Worm (Caenorhabditis elegans) whole organism, L1 larva: ENCODE results near the gene col-149.

ENCODE experiments used
- C16A3.4 ChIP-seq: fragments of 150-350 bp; optimal IDR thresholded peaks from 2 replicates; lab custom pipeline; 2014; ENCODE audit warnings: missing biosample characterization, missing genetic modification characterization
- C34B4.2 ChIP-seq: sonication (generic microtip); optimal IDR thresholded peaks from 2 replicates; lab custom pipeline; 2017; ENCODE audit warnings: mild to moderate bottlenecking, missing genetic modification characterization, missing compliant biosample characterization
- Y116A8C.19 ChIP-seq: sonication (generic microtip); optimal IDR thresholded peaks from 2 replicates; lab custom pipeline; 2016; ENCODE audit warnings: missing compliant biosample characterization, missing genetic modification characterization, borderline replicate concordance
- ama-1 ChIP-seq: fragments of 150-350 bp; optimal IDR thresholded peaks from 2 replicates; lab custom pipeline; 2014
- blmp-1 ChIP-seq: fragments of 150-350 bp; optimal IDR thresholded peaks from 2 replicates; lab custom pipeline; 2014; ENCODE audit warnings: missing biosample characterization, missing genetic modification characterization
- ceh-82 ChIP-seq, 3 experiments: fragments of 150-350 bp in 1 of 3; sonication (generic microtip) in 2 of 3; optimal IDR thresholded peaks; 2 replicates each; lab custom pipeline; 2014 to 2017; ENCODE audit warnings: missing biosample characterization in 3 of 3, missing genetic modification characterization in 3 of 3
- ceh-90 ChIP-seq: sonication (generic microtip); optimal IDR thresholded peaks from 2 replicates; lab custom pipeline; 2016; ENCODE audit warnings: missing genetic modification characterization, missing compliant biosample characterization
- dpl-1 ChIP-seq, 3 experiments: fragments of 150-350 bp in 2 of 3; sonication (generic microtip) in 1 of 3; optimal IDR thresholded peaks; 2 replicates each; lab custom pipeline; 2014 to 2017; ENCODE audit warnings: missing biosample characterization in 3 of 3, missing genetic modification characterization in 3 of 3, missing genetic modification reagents in 3 of 3
- dsc-1 ChIP-seq: sonication (generic microtip); optimal IDR thresholded peaks from 2 replicates; lab custom pipeline; 2016; ENCODE audit warnings: mild to moderate bottlenecking, missing genetic modification characterization, missing compliant biosample characterization
- efl-1 ChIP-seq, 4 experiments: fragments of 150-350 bp; optimal IDR thresholded peaks in 3 of 4; peaks in 1 of 4; 1 replicate in 1 of 4; 2 replicates in 3 of 4; lab custom pipeline; 2014; ENCODE audit warnings: missing biosample characterization in 2 of 4, missing genetic modification characterization in 2 of 4, missing genetic modification reagents in 2 of 4
- efl-3 ChIP-seq: fragments of 200-800 bp; sonication (Bioruptor generic); optimal IDR thresholded peaks from 2 replicates; lab custom pipeline; 2018; ENCODE audit warnings: mild to moderate bottlenecking, missing genetic modification characterization, missing compliant biosample characterization
- ets-5 ChIP-seq: fragments of 200-800 bp; sonication (Bioruptor generic); IDR thresholded peaks from 2 replicates; pipeline ENCODE4 v1.3.6; 2022; ENCODE audit warnings: missing genetic modification characterization, missing compliant biosample characterization
- fkh-4 ChIP-seq: sonication (generic microtip); optimal IDR thresholded peaks from 2 replicates; lab custom pipeline; 2016; ENCODE audit warnings: missing compliant biosample characterization, missing genetic modification characterization, borderline replicate concordance
- fkh-8 ChIP-seq: sonication (generic microtip); optimal IDR thresholded peaks from 2 replicates; lab custom pipeline; 2016; ENCODE audit warnings: mild to moderate bottlenecking, missing genetic modification characterization, missing compliant biosample characterization
- grh-1 ChIP-seq: fragments of 200-800 bp; sonication (Bioruptor generic); IDR thresholded peaks from 2 replicates; pipeline ENCODE4 v1.3.6; 2022; ENCODE audit warnings: missing genetic modification reagents, missing genetic modification characterization, missing compliant biosample characterization
- hlh-4 ChIP-seq: sonication (generic microtip); optimal IDR thresholded peaks from 2 replicates; lab custom pipeline; 2016; ENCODE audit warnings: mild to moderate bottlenecking, missing genetic modification characterization, missing compliant biosample characterization
- irx-1 ChIP-seq: sonication (generic microtip); optimal IDR thresholded peaks from 2 replicates; lab custom pipeline; 2016; ENCODE audit warnings: missing genetic modification characterization, missing compliant biosample characterization
- lin-14 ChIP-seq: fragments of 200-800 bp; sonication (Bioruptor generic); optimal IDR thresholded peaks from 2 replicates; lab custom pipeline; 2018; ENCODE audit warnings: mild to moderate bottlenecking, missing genetic modification characterization, moderate library complexity, missing compliant biosample characterization
- lir-3 ChIP-seq: sonication (generic microtip); optimal IDR thresholded peaks from 2 replicates; lab custom pipeline; 2016; ENCODE audit warnings: mild to moderate bottlenecking, missing genetic modification characterization, moderate library complexity, missing compliant biosample characterization; ENCODE audit not compliant: poor library complexity
- lsy-2 ChIP-seq, 2 experiments: fragments of 150-350 bp; optimal IDR thresholded peaks; 2 replicates each; lab custom pipeline; 2014; ENCODE audit warnings: missing biosample characterization in 2 of 2, missing genetic modification characterization in 2 of 2
- mab-9 ChIP-seq: fragments of 200-800 bp; sonication (Bioruptor generic); IDR thresholded peaks from 2 replicates; pipeline ENCODE4 v1.3.6; 2022; ENCODE audit warnings: missing genetic modification reagents, missing genetic modification characterization, missing compliant biosample characterization
- mef-2 ChIP-seq: fragments of 150-350 bp; optimal IDR thresholded peaks from 2 replicates; lab custom pipeline; 2014; ENCODE audit warnings: missing biosample characterization, missing genetic modification characterization
- mep-1 ChIP-seq: fragments of 150-350 bp; optimal IDR thresholded peaks from 2 replicates; lab custom pipeline; 2014; ENCODE audit warnings: missing biosample characterization, missing genetic modification characterization
- nhr-19 ChIP-seq: fragments of 200-800 bp; sonication (Bioruptor generic); conservative IDR thresholded peaks from 2 replicates; pipeline ENCODE4 v1.3.6; 2022; ENCODE audit warnings: missing genetic modification characterization, missing compliant biosample characterization
- nhr-20 ChIP-seq: sonication (generic microtip); optimal IDR thresholded peaks from 2 replicates; lab custom pipeline; 2016; ENCODE audit warnings: mild to moderate bottlenecking, missing genetic modification characterization, missing compliant biosample characterization
- nhr-237 ChIP-seq: fragments of 150-350 bp; optimal IDR thresholded peaks from 2 replicates; lab custom pipeline; 2014; ENCODE audit warnings: missing biosample characterization, missing genetic modification characterization
- nhr-71 ChIP-seq: sonication (generic microtip); optimal IDR thresholded peaks from 2 replicates; lab custom pipeline; 2016; ENCODE audit warnings: mild to moderate bottlenecking, missing genetic modification characterization, moderate library complexity, missing compliant biosample characterization
- nhr-76 ChIP-seq: sonication (generic microtip); optimal IDR thresholded peaks from 2 replicates; lab custom pipeline; 2017; ENCODE audit warnings: missing biosample characterization, missing genetic modification characterization
- nhr-77 ChIP-seq: fragments of 150-350 bp; optimal IDR thresholded peaks from 2 replicates; lab custom pipeline; 2014; ENCODE audit warnings: missing biosample characterization, missing genetic modification characterization
- nhr-85 ChIP-seq: sonication (generic microtip); peaks from one replicate; lab custom pipeline; 2016; ENCODE audit warnings: missing genetic modification characterization, inconsistent platforms, missing compliant biosample characterization
- snpc-4 ChIP-seq: fragments of 150-350 bp; optimal IDR thresholded peaks from 2 replicates; lab custom pipeline; 2014; ENCODE audit warnings: missing biosample characterization, missing genetic modification characterization
- snu-23 ChIP-seq: sonication (generic microtip); optimal IDR thresholded peaks from 2 replicates; lab custom pipeline; 2016; ENCODE audit warnings: missing genetic modification characterization, missing compliant biosample characterization
- sox-4 ChIP-seq: sonication (generic microtip); optimal IDR thresholded peaks from 2 replicates; lab custom pipeline; 2016; ENCODE audit warnings: missing genetic modification characterization, missing compliant biosample characterization
- tbx-2 ChIP-seq: sonication (generic microtip); optimal IDR thresholded peaks from 2 replicates; lab custom pipeline; 2016; ENCODE audit warnings: missing genetic modification characterization, missing compliant biosample characterization
- tlp-1 ChIP-seq: fragments of 150-350 bp; optimal IDR thresholded peaks from 2 replicates; lab custom pipeline; 2014; ENCODE audit warnings: missing biosample characterization, missing genetic modification characterization
- unc-130 ChIP-seq: fragments of 150-350 bp; optimal IDR thresholded peaks from 2 replicates; lab custom pipeline; 2017; ENCODE audit warnings: missing biosample characterization, missing genetic modification characterization, inconsistent platforms
- unc-62 ChIP-seq: fragments of 150-350 bp; optimal IDR thresholded peaks from 2 replicates; lab custom pipeline; 2014; ENCODE audit warnings: missing biosample characterization, missing genetic modification reagents, missing genetic modification characterization
- unc-86 ChIP-seq: sonication (generic microtip); optimal IDR thresholded peaks from 2 replicates; lab custom pipeline; 2016; ENCODE audit warnings: missing genetic modification characterization, missing compliant biosample characterization
- unc-98 ChIP-seq: fragments of 200-800 bp; sonication (Bioruptor generic); IDR thresholded peaks from 2 replicates; pipeline ENCODE4 v1.3.6; 2022; ENCODE audit warnings: missing genetic modification characterization, missing compliant biosample characterization
- vab-15 ChIP-seq: sonication (generic microtip); optimal IDR thresholded peaks from 2 replicates; lab custom pipeline; 2017; ENCODE audit warnings: missing genotype, mild to moderate bottlenecking, missing genetic modification characterization, missing compliant biosample characterization
- ztf-11 ChIP-seq, 2 experiments: sonication (generic microtip); optimal IDR thresholded peaks; 2 replicates each; lab custom pipeline; 2016 to 2017; ENCODE audit warnings: missing genetic modification characterization in 2 of 2, missing biosample characterization in 1 of 2, missing compliant biosample characterization in 1 of 2
- ztf-4 ChIP-seq: fragments of 150-350 bp; optimal IDR thresholded peaks from 2 replicates; lab custom pipeline; 2014; ENCODE audit warnings: missing biosample characterization, missing genetic modification characterization

Gene col-149

DNA sequence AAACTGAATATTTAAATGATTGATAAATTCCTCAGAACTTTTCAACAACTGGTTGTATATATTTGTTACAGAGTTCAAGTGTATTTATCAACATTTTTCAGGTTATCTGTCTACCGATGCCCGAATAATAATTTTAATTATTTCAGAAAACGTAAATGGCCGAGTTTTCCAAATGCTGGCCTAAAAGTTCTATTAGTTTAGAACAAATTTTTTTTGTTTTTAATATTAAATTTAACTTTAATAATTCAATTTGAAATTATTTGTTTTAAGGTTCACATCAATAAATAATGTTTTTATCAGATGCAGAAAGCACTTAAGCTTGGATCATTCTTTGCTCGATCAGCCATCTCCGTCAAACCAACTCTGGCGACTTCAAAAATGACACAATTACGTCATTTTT is 21.7 kb upstream of the col-149 start, which contains the start of gene trx-2:
Gene trx-2, plus strand, starts transcription at position 301 of the 400 bp plus-strand sequence.
- no peak for TF ChIP-seq hlh-4 (tag; lab: Kevin White, UChicago)
- TF ChIP-seq nhr-20 (tag; lab: Kevin White, UChicago): no peak
- no peak for TF ChIP-seq unc-62 (GFP tag; lab: Kevin White, UChicago)
- no peak for TF ChIP-seq ztf-4
- TF ChIP-seq dpl-1 (GFP tag; optimal IDR thresholded peaks at IDR 0.05; lab: Kevin White, UChicago): no peak
- no peak for TF ChIP-seq blmp-1
- no peak for TF ChIP-seq ztf-11 (tag; optimal IDR thresholded peaks at IDR 0.05; lab: Kevin White, UChicago)
- TF ChIP-seq ets-5 (GFP tag; lab: Robert Waterston, UW): no peak
- no peak for TF ChIP-seq tbx-2
- no peak for TF ChIP-seq nhr-76 (tag; lab: Kevin White, UChicago)
- TF ChIP-seq nhr-237 (tag; lab: Kevin White, UChicago): no peak
- TF ChIP-seq ceh-90 (tag; lab: Kevin White, UChicago): no peak
- no peak for TF ChIP-seq nhr-19 (GFP tag; lab: Robert Waterston, UW)
- TF ChIP-seq dsc-1: no peak
- no peak for TF ChIP-seq efl-1 (optimal IDR thresholded peaks at IDR 0.05; lab: Kevin White, UChicago)
- TF ChIP-seq efl-1 (GFP tag; optimal IDR thresholded peaks at IDR 0.05 in 1 of 2; lab: Kevin White, UChicago): no peak
- no peak for TF ChIP-seq unc-86 (tag; lab: Kevin White, UChicago)
- TF ChIP-seq fkh-8: no peak
- no peak for TF ChIP-seq Y116A8C.19 (tag; lab: Kevin White, UChicago)
- TF ChIP-seq mab-9 (GFP tag; lab: Robert Waterston, UW): no peak
- no peak for TF ChIP-seq C34B4.2 (tag; lab: Kevin White, UChicago)

DNA sequence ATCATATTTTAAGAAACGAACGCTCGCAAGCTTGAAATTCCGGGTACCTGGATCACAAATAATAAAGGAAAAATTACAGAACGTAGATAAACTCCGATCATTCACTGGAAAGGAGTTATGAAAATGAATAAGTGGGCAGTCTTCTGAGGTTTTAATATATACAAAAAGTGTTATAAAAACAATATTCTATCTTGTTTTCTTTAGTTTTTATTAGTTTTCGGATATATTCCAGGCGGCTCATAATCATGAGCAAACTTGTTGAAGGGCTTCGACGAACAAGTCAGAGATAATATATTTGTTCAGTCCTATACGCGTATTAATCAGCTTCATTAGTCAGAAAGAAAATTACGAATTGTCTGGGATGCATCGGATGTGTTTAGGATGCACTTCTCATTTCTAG is 21.3 kb upstream of the col-149 start, which contains the start of gene gcy-6:
Gene gcy-6, minus strand, starts transcription at position 101 of the 400 bp plus-strand sequence.
- TF ChIP-seq snpc-4 (tag; lab: Kevin White, UChicago) (no peak), ama-1 (no peak), snu-23 (GFP tag; lab: Kevin White, UChicago) (no peak), nhr-71 (tag; lab: Kevin White, UChicago) (no peak), mep-1 (tag; lab: Kevin White, UChicago) (no peak), dsc-1 (no peak), efl-3 (GFP tag; lab: Kevin White, UChicago) (no peak), tlp-1 (no peak), irx-1 (tag; lab: Kevin White, UChicago) (no peak), lin-14 (no peak), unc-130 (tag; lab: Kevin White, UChicago) (no peak), mef-2 (tag; lab: Kevin White, UChicago) (no peak), ets-5 (GFP tag; lab: Robert Waterston, UW) (no peak), fkh-4 (no peak), fkh-8 (no peak), grh-1 (GFP tag; lab: Robert Waterston, UW) (no peak), ceh-82 (tag; optimal IDR thresholded peaks at IDR 0.05; lab: Kevin White, UChicago) (no peak), C34B4.2 (tag; lab: Kevin White, UChicago) (no peak), C16A3.4 (tag; lab: Kevin White, UChicago) (no peak)

DNA sequence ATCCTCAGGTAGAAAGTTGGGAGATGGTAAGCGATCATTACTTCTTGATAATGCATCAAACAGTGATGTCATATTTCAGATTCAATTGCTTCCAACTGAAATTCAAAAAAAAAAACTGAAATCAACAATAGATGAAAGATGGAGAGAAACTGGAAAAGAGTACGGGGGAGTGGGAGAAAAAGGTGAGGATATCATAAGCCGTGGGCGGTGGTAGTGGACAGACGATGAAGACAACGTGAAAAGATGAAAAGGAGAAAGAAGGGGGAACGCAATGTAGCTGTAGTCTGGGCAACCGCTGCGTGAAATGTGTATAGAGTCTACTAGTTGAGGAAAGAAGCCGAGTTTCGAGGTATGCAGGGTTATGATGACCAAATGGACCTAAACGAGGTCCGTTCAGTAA is 14.6 kb upstream of the col-149 start, which contains the start of gene che-12:
Gene che-12, minus strand, starts transcription at position 101 of the 400 bp plus-strand sequence.
- TF ChIP-seq ztf-11 (tag; optimal IDR thresholded peaks at IDR 0.05; lab: Kevin White, UChicago) (no peak), fkh-4 (no peak), sox-4 (tag; lab: Kevin White, UChicago) (no peak), fkh-8 (peak; percentile 38)
- TF ChIP-seq, all 84 proteins: peak for 1

DNA sequence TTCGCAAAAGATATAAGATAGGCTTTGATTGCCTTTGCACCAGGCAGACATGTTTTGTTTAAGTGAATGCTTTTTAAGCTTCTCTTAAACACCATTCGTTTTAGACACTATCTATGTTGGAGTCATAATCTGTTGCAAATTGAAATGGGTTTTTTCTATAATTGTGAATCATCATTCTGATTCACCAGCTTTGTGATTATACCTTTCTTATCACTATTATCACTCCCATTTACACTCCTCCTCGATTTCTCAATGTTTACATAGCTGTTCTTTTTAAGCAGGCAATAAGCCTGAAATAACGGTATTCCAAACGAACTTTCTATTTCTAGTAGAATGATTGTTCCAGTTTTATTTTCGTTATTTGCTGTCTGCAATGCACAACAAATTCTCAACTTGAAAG is 4.4 kb upstream of the col-149 start, which contains the start of gene B0024.4:
Gene B0024.4, plus strand, starts transcription at position 301 of the 400 bp plus-strand sequence.
- TF ChIP-seq nhr-77 (tag; lab: Kevin White, UChicago) (no peak), vab-15 (tag; lab: Kevin White, UChicago) (no peak), efl-1 (optimal IDR thresholded peaks at IDR 0.05; lab: Kevin White, UChicago) (no peak), efl-1 (GFP tag; optimal IDR thresholded peaks at IDR 0.05 in 1 of 2; lab: Kevin White, UChicago) (no peak), fkh-4 (no peak), nhr-85 (tag; lab: Kevin White, UChicago) (no peak), ztf-4 (no peak), nhr-20 (tag; lab: Kevin White, UChicago) (no peak), unc-98 (GFP tag; lab: Robert Waterston, UW) (no peak), irx-1 (tag; lab: Kevin White, UChicago) (no peak), lsy-2 (tag; optimal IDR thresholded peaks at IDR 0.05; lab: Kevin White, UChicago) (no peak), lir-3 (tag; lab: Kevin White, UChicago) (no peak)
- TF ChIP-seq, all 84 proteins: peak for 0
